Fruit fly (Drosophila melanogaster) whole organism, embryonic: Measurements from ENCODE around the gene Ir31a.

Experiments used
- Abd-B ChIP-seq: fragments of 200-800 bp; sonication (Bioruptor generic); optimal IDR thresholded peaks from 2 replicates; lab custom pipeline; 2018; ENCODE audit warnings: missing biosample characterization, mild to moderate bottlenecking, missing genetic modification characterization, moderate library complexity
- B-H1 ChIP-seq: fragments of 200-800 bp; sonication (Bioruptor generic); IDR thresholded peaks from 3 replicates; pipeline ENCODE4 v1.3.6; 2022; ENCODE audit warnings: missing biosample characterization, missing genetic modification characterization
- BtbVII ChIP-seq: fragments of 200-800 bp; sonication (Bioruptor generic); optimal IDR thresholded peaks from 3 replicates; lab custom pipeline; 2017; ENCODE audit warnings: missing biosample characterization, mild to moderate bottlenecking, missing genetic modification characterization
- CG10543 ChIP-seq: fragments of 200-800 bp; sonication (Bioruptor generic); optimal IDR thresholded peaks from 3 replicates; lab custom pipeline; 2017; ENCODE audit warnings: missing biosample characterization, mild to moderate bottlenecking, missing genetic modification characterization, moderate library complexity
- CG11093 ChIP-seq: fragments of 200-800 bp; sonication (Bioruptor generic); IDR thresholded peaks from 3 replicates; pipeline ENCODE4 v1.3.6; 2022; ENCODE audit warnings: missing biosample characterization, missing genetic modification characterization
- CG11560 ChIP-seq: fragments of 200-800 bp; sonication (Bioruptor generic); IDR thresholded peaks from 3 replicates; pipeline ENCODE4 v1.3.6; 2022; ENCODE audit warnings: missing biosample characterization, missing genetic modification characterization
- CG11695 ChIP-seq: fragments of 200-800 bp; sonication (Bioruptor generic); IDR thresholded peaks from 3 replicates; pipeline ENCODE4 v1.3.6; 2022; ENCODE audit warnings: missing biosample characterization, missing genetic modification characterization
- CG16779 ChIP-seq: fragments of 200-800 bp; sonication (Bioruptor generic); IDR thresholded peaks from 2 replicates; pipeline ENCODE4 v1.3.6; 2022; ENCODE audit warnings: missing biosample characterization, missing genetic modification characterization
- CG16813 ChIP-seq: fragments of 200-800 bp; sonication (Bioruptor generic); IDR thresholded peaks from 3 replicates; pipeline ENCODE4 v1.3.6; 2022; ENCODE audit warnings: missing biosample characterization, missing genetic modification characterization; ENCODE audit not compliant: partially characterized antibody
- CG18262 ChIP-seq: fragments of 200-800 bp; optimal IDR thresholded peaks from 3 replicates; lab custom pipeline; 2019; ENCODE audit warnings: missing biosample characterization, mild to moderate bottlenecking, missing genetic modification characterization, moderate library complexity
- CG18619 ChIP-seq: fragments of 200-800 bp; sonication (Bioruptor generic); optimal IDR thresholded peaks from 3 replicates; lab custom pipeline; 2017; ENCODE audit warnings: missing biosample characterization, mild to moderate bottlenecking, missing genetic modification characterization
- CG3065 ChIP-seq: fragments of 200-800 bp; sonication (Bioruptor generic); optimal IDR thresholded peaks from 2 replicates; lab custom pipeline; 2016; ENCODE audit warnings: missing biosample characterization, missing genetic modification characterization
- CG31224 ChIP-seq: fragments of 200-800 bp; sonication (Bioruptor generic); IDR thresholded peaks from 2 replicates; pipeline ENCODE4 v1.3.6; 2022; ENCODE audit warnings: missing biosample characterization, missing genetic modification characterization
- CG3726 ChIP-seq: fragments of 200-800 bp; sonication (Bioruptor generic); IDR thresholded peaks from 3 replicates; pipeline ENCODE4, ENCODE4 v1.3.6; 2022; ENCODE audit warnings: missing biosample characterization, missing genetic modification characterization
- CG4282 ChIP-seq: fragments of 200-800 bp; sonication (Bioruptor generic); optimal IDR thresholded peaks from 2 replicates; lab custom pipeline; 2016; ENCODE audit warnings: missing biosample characterization, missing genetic modification characterization
- CG43689 ChIP-seq: fragments of 200-800 bp; sonication (Bioruptor generic); IDR thresholded peaks from 2 replicates; pipeline ENCODE4 v1.3.6; 2022; ENCODE audit warnings: missing biosample characterization, missing genetic modification characterization
- CG5180 ChIP-seq: fragments of 200-800 bp; sonication (Bioruptor generic); optimal IDR thresholded peaks from 3 replicates; lab custom pipeline; 2017; ENCODE audit warnings: missing biosample characterization, missing genetic modification characterization, mild to moderate bottlenecking, moderate library complexity, missing genetic modification reagents
- CG6689 ChIP-seq: fragments of 200-800 bp; sonication (Bioruptor generic); IDR thresholded peaks from 2 replicates; pipeline ENCODE4 v1.3.6; 2022; ENCODE audit warnings: missing biosample characterization, missing genetic modification characterization
- CG7357 ChIP-seq: fragments of 200-800 bp; sonication (Bioruptor generic); IDR thresholded peaks from 3 replicates; pipeline ENCODE4 v1.3.6; 2022; ENCODE audit warnings: missing biosample characterization, missing genetic modification characterization
- CG8944 ChIP-seq: fragments of 200-800 bp; sonication (Bioruptor generic); optimal IDR thresholded peaks from 3 replicates; lab custom pipeline; 2016; ENCODE audit warnings: missing biosample characterization, missing genetic modification characterization
- CG9437 ChIP-seq: fragments of 200-800 bp; sonication (Bioruptor generic); optimal IDR thresholded peaks from 2 replicates; lab custom pipeline; 2018; ENCODE audit warnings: missing biosample characterization, mild to moderate bottlenecking, missing genetic modification characterization
- CkIIα-i1 ChIP-seq: fragments of 200-800 bp; sonication (Bioruptor generic); IDR thresholded peaks from 2 replicates; pipeline ENCODE4 v1.3.6; 2022; ENCODE audit warnings: missing biosample characterization, missing genetic modification characterization
- D ChIP-seq, 2 experiments: fragments of 200-800 bp in 1 of 2; fragments of >200 bp in 1 of 2; sonication (Bioruptor generic) in 1 of 2; optimal IDR thresholded peaks; 2 replicates in 1 of 2; 3 replicates in 1 of 2; lab custom pipeline; 2017; ENCODE audit warnings: mild to moderate bottlenecking in 1 of 2, missing biosample characterization in 1 of 2, missing genetic modification characterization in 1 of 2, missing genetic modification reagents in 1 of 2
- D19A ChIP-seq: fragments of 200-800 bp; optimal IDR thresholded peaks from 3 replicates; lab custom pipeline; 2019; ENCODE audit warnings: missing biosample characterization, mild to moderate bottlenecking, missing genetic modification characterization, moderate library complexity
- Doc2 ChIP-seq: fragments of 200-800 bp; sonication (Bioruptor generic); IDR thresholded peaks from 2 replicates; pipeline ENCODE4 v1.3.6; 2022; ENCODE audit warnings: missing biosample characterization, missing genetic modification characterization
- Fer3 ChIP-seq: fragments of 200-800 bp; sonication (Bioruptor generic); optimal IDR thresholded peaks from 2 replicates; lab custom pipeline; 2018; ENCODE audit warnings: missing biosample characterization, mild to moderate bottlenecking, missing genetic modification characterization, moderate library complexity
- HHEX ChIP-seq: fragments of 200-800 bp; sonication (Bioruptor generic); optimal IDR thresholded peaks from 3 replicates; lab custom pipeline; 2017; ENCODE audit warnings: missing biosample characterization, mild to moderate bottlenecking, missing genetic modification characterization, missing genetic modification reagents
- HLH3B ChIP-seq: fragments of 200-800 bp; sonication (Bioruptor generic); IDR thresholded peaks from 2 replicates; pipeline ENCODE4 v1.3.6; 2022; ENCODE audit warnings: missing biosample characterization, missing genetic modification characterization
- HmgZ ChIP-seq: fragments of 200-800 bp; sonication (Bioruptor generic); optimal IDR thresholded peaks from 2 replicates; lab custom pipeline; 2018; ENCODE audit warnings: missing biosample characterization, mild to moderate bottlenecking, missing genetic modification characterization
- NFAT ChIP-seq: fragments of 200-800 bp; sonication (Bioruptor generic); IDR thresholded peaks from 2 replicates; pipeline ENCODE4 v1.3.6; 2022; ENCODE audit warnings: missing biosample characterization, missing genetic modification characterization
- NK7.1 ChIP-seq: fragments of 200-800 bp; sonication (Bioruptor generic); optimal IDR thresholded peaks from 3 replicates; lab custom pipeline; 2016; ENCODE audit warnings: missing biosample characterization, missing genetic modification characterization
- Nf-YC ChIP-seq: fragments of 200-800 bp; optimal IDR thresholded peaks from 3 replicates; lab custom pipeline; 2019; ENCODE audit warnings: missing biosample characterization, mild to moderate bottlenecking, missing genetic modification characterization, moderate library complexity
- Xbp1 ChIP-seq: fragments of 200-800 bp; sonication (Bioruptor generic); optimal IDR thresholded peaks from 3 replicates; lab custom pipeline; 2016; ENCODE audit warnings: missing biosample characterization, mild to moderate bottlenecking, missing genetic modification characterization
- cwo ChIP-seq: fragments of 200-800 bp; sonication (Bioruptor generic); optimal IDR thresholded peaks from 3 replicates; lab custom pipeline; 2017; ENCODE audit warnings: missing biosample characterization, missing genetic modification characterization, mild to moderate bottlenecking, moderate library complexity, missing genetic modification reagents
- dmrt11E ChIP-seq: fragments of 200-800 bp; sonication (Bioruptor generic); optimal IDR thresholded peaks from 3 replicates; lab custom pipeline; 2018; ENCODE audit warnings: missing biosample characterization, mild to moderate bottlenecking, missing genetic modification characterization, moderate library complexity
- ftz-f1 ChIP-seq: fragments of 200-800 bp; sonication (Bioruptor generic); optimal IDR thresholded peaks from 2 replicates; lab custom pipeline; 2016; ENCODE audit warnings: missing biosample characterization, missing genetic modification characterization
- gfzf ChIP-seq: fragments of 200-800 bp; sonication (Bioruptor generic); optimal IDR thresholded peaks from 2 replicates; lab custom pipeline; 2016; ENCODE audit warnings: missing biosample characterization, mild to moderate bottlenecking, missing genetic modification characterization, moderate library complexity
- h ChIP-seq: fragments of >200 bp; optimal IDR thresholded peaks from 2 replicates; lab custom pipeline; 2017
- lmd ChIP-seq: fragments of 200-800 bp; sonication (Bioruptor generic); IDR thresholded peaks from 2 replicates; pipeline ENCODE4 v1.3.6; 2022; ENCODE audit warnings: missing biosample characterization, missing genetic modification characterization
- mam ChIP-seq: fragments of 200-800 bp; sonication (Bioruptor generic); optimal IDR thresholded peaks from 3 replicates; lab custom pipeline; 2016; ENCODE audit warnings: missing biosample characterization, missing genetic modification characterization
- mld ChIP-seq: fragments of 200-800 bp; sonication (Bioruptor generic); IDR thresholded peaks from 3 replicates; pipeline ENCODE4 v1.3.6; 2022; ENCODE audit warnings: missing biosample characterization, missing genetic modification characterization; ENCODE audit not compliant: partially characterized antibody
- nom ChIP-seq: fragments of 200-800 bp; sonication (Bioruptor generic); optimal IDR thresholded peaks from 2 replicates; lab custom pipeline; 2017; ENCODE audit warnings: missing biosample characterization, missing genetic modification characterization, mild to moderate bottlenecking, moderate library complexity, missing genetic modification reagents
- schlank ChIP-seq: fragments of 200-800 bp; sonication (Bioruptor generic); optimal IDR thresholded peaks from 2 replicates; lab custom pipeline; 2018; ENCODE audit warnings: missing biosample characterization, mild to moderate bottlenecking, missing genetic modification characterization
- scrt ChIP-seq: fragments of 200-800 bp; sonication (Bioruptor generic); optimal IDR thresholded peaks from 2 replicates; lab custom pipeline; 2018; ENCODE audit warnings: missing biosample characterization, mild to moderate bottlenecking, missing genetic modification characterization, moderate library complexity
- sr ChIP-seq: fragments of 200-800 bp; sonication (Bioruptor generic); IDR thresholded peaks from 3 replicates; pipeline ENCODE4 v1.3.6; 2022; ENCODE audit warnings: missing biosample characterization, missing genetic modification characterization
- stc ChIP-seq: fragments of 200-800 bp; sonication (Bioruptor generic); IDR thresholded peaks from 2 replicates; pipeline ENCODE4 v1.3.6; 2022; ENCODE audit warnings: missing biosample characterization, missing genetic modification characterization
- trem ChIP-seq: fragments of 200-800 bp; optimal IDR thresholded peaks from 3 replicates; lab custom pipeline; 2019; ENCODE audit warnings: missing biosample characterization, mild to moderate bottlenecking, missing genetic modification characterization, moderate library complexity
- vnd ChIP-seq: fragments of 200-800 bp; sonication (Bioruptor generic); IDR thresholded peaks from 3 replicates; pipeline ENCODE4 v1.3.6; 2022; ENCODE audit warnings: missing biosample characterization, missing genetic modification characterization; ENCODE audit not compliant: partially characterized antibody
- zf30C ChIP-seq: fragments of 200-800 bp; sonication (Bioruptor generic); optimal IDR thresholded peaks from 3 replicates; lab custom pipeline; 2018; ENCODE audit warnings: missing biosample characterization, mild to moderate bottlenecking, missing genetic modification characterization

The Ir31a gene

DNA sequence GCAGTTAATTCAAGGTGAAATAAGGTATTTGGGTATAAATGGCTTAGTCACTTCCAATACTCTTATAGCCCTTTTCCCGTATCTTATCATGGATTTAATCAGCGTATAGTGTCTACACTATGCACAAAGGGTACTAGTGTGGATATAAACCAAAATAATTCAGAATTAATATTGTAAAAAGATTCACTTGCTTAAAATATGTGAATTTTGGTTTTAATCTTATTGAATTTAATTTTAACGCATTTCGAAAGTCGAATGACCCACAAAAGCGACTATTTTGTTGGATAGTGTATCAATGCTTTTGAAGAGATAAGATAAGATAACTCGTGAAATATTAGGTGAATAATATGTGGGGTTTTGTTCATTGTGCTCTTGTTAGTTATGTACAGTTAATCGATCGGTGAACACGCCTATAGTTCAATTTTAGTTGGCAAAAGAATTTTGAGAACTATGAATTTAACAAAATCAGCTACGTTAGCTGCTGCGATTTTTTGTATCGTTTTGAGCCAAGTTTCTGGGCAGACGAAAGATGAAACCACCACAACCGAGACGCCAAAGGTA lies 23.4 kb upstream of the Ir31a start, which contains the start of gene CG5096 (continued):
- TF ChIP-seq CG31224 (GFP tag; lab: Robert Waterston, UW): peak; percentile 72; the same call in 1 of the 2 replicates
- TF ChIP-seq mld (GFP tag; lab: Robert Waterston, UW): no peak
- no peak for TF ChIP-seq CG16813 (GFP tag; lab: Robert Waterston, UW)
- peak; percentile 32 for TF ChIP-seq CG3065 (GFP tag; lab: Kevin White, UChicago)
- TF ChIP-seq BtbVII (GFP tag; lab: Kevin White, UChicago): peak; percentile 90
- TF ChIP-seq CG6689 (GFP tag; lab: Robert Waterston, UW): peak; percentile 89
- no peak for TF ChIP-seq Doc2 (GFP tag; lab: Robert Waterston, UW)
- no peak for TF ChIP-seq gfzf (GFP tag; lab: Kevin White, UChicago)
- TF ChIP-seq scrt (GFP tag; lab: Kevin White, UChicago): peak; percentile 90
- peak; percentile 87 for TF ChIP-seq CG18262 (tag; lab: Kevin White, UChicago)
- peak; percentile 78 for TF ChIP-seq CG5180 (GFP tag; lab: Kevin White, UChicago)
- peak; percentile 49 for TF ChIP-seq CG10543
- no peak for TF ChIP-seq CkIIα-i1
- TF ChIP-seq CG9437 (GFP tag; lab: Kevin White, UChicago): peak; percentile 73
- TF ChIP-seq NFAT: no peak; the same call in 1 of the 2 replicates
- no peak for TF ChIP-seq CG11560
- TF ChIP-seq nom (GFP tag; lab: Kevin White, UChicago): no peak
- peak; percentile 93; the same call in 1 of the 2 replicates for TF ChIP-seq HLH3B (GFP tag; lab: Robert Waterston, UW)
- TF ChIP-seq B-H1: peak; percentile 85
- TF ChIP-seq schlank (tag; lab: Kevin White, UChicago): peak; percentile 84
- peak; percentile 96 for TF ChIP-seq Fer3 (tag; lab: Kevin White, UChicago)
- no peak for TF ChIP-seq Abd-B
- TF ChIP-seq CG43689 (GFP tag; lab: Robert Waterston, UW): no peak
- no peak for TF ChIP-seq D (optimal IDR thresholded peaks at IDR 0.05; lab: Kevin White, UChicago)
- TF ChIP-seq D (GFP tag; optimal IDR thresholded peaks at IDR 0.05; lab: Kevin White, UChicago): peak; percentile 64
- TF ChIP-seq CG11695 (GFP tag; lab: Robert Waterston, UW): peak; percentile 93
- TF ChIP-seq HmgZ (tag; lab: Kevin White, UChicago): peak; percentile 95
- no peak; the same call in 2 of the 3 replicates for TF ChIP-seq sr (GFP tag; lab: Robert Waterston, UW)
- TF ChIP-seq mam: peak; percentile 86
- TF ChIP-seq zf30C (GFP tag; lab: Kevin White, UChicago): no peak
- TF ChIP-seq NK7.1 (GFP tag; lab: Kevin White, UChicago): peak; percentile 52
- peak; percentile 86 for TF ChIP-seq stc (GFP tag; lab: Robert Waterston, UW)
- peak; percentile 75 for TF ChIP-seq trem (tag; lab: Kevin White, UChicago)
- no peak for TF ChIP-seq vnd (GFP tag; lab: Robert Waterston, UW)
- 0 out of 2 replicates have a peak, but pooled peaks have one; percentile 60 for TF ChIP-seq CG16779
- peak; percentile 65; the same call in 1 of the 3 replicates for TF ChIP-seq CG11093
- TF ChIP-seq CG3726 (GFP tag; lab: Robert Waterston, UW): peak; percentile 48; the same call in 1 of the 3 replicates
- peak; percentile 2 for TF ChIP-seq CG4282 (GFP tag; lab: Kevin White, UChicago)
- TF ChIP-seq D19A (tag; lab: Kevin White, UChicago): peak; percentile 96
- TF ChIP-seq Xbp1 (GFP tag; lab: Kevin White, UChicago): peak; percentile 78
- peak; percentile 43 for TF ChIP-seq CG8944
- TF ChIP-seq ftz-f1 (GFP tag; lab: Kevin White, UChicago): peak; percentile 29
- TF ChIP-seq cwo (GFP tag; lab: Kevin White, UChicago): peak; percentile 92
- TF ChIP-seq lmd: peak; percentile 86
- TF ChIP-seq CG18619 (GFP tag; lab: Kevin White, UChicago): peak; percentile 83
- TF ChIP-seq h: no peak
- TF ChIP-seq dmrt11E (tag; lab: Kevin White, UChicago): peak; percentile 49
- peak; percentile 69 for TF ChIP-seq Nf-YC (tag; lab: Kevin White, UChicago)
- peak; percentile 75 for TF ChIP-seq CG7357 (GFP tag; lab: Robert Waterston, UW)
- peak; percentile 90 for TF ChIP-seq HHEX
